Worm (Caenorhabditis elegans): ENCODE data around the gene str-188.

- no peak for TF ChIP-seq cog-1 (tag; optimal IDR thresholded peaks at IDR 0.05)
- TF ChIP-seq flt-1 (GFP tag; IDR thresholded peaks at IDR 0.05) = no peak
- TF ChIP-seq ref-1 (GFP tag; conservative IDR thresholded peaks at IDR 0.05) = no peak
- TF ChIP-seq klf-2 (GFP tag; conservative IDR thresholded peaks at IDR 0.05) = no peak
These were observed 39.7 kb downstream of the str-188 start, which contains the start of gene hrg-3 for ce11 chrV:9756242-9756641.
